Fruit fly (Drosophila melanogaster): Measurements from ENCODE around the gene Rbm13.

- no peak for TF ChIP-seq CG8478 (optimal IDR thresholded peaks at IDR 0.05)
- no peak for TF ChIP-seq CTCF (optimal IDR thresholded peaks at IDR 0.05)
Measured at dm6 chrX:8858679-8859078, 42.8 kb upstream of the Rbm13 start.
